Fruit fly (Drosophila melanogaster) Kc167 (cell line): Measurements from ENCODE around the gene CG14374.

Source experiments
- Myc ChIP-seq: fragments of >200 bp; optimal IDR thresholded peaks from 2 replicates; lab custom pipeline; 2017; ENCODE audit warnings: missing external identifiers
- Sin3A ChIP-seq: fragments of >200 bp; optimal IDR thresholded peaks from 2 replicates; lab custom pipeline; 2018; ENCODE audit warnings: missing external identifiers
- h ChIP-seq: fragments of >200 bp; optimal IDR thresholded peaks from 3 replicates; lab custom pipeline; 2018; ENCODE audit warnings: missing external identifiers
- insv ChIP-seq: fragments of >200 bp; optimal IDR thresholded peaks from 3 replicates; lab custom pipeline; 2018; ENCODE audit warnings: missing external identifiers
- psq ChIP-seq: fragments of >200 bp; optimal IDR thresholded peaks from 2 replicates; lab custom pipeline; 2017; ENCODE audit warnings: missing external identifiers
- ttk ChIP-seq: sonication (Bioruptor generic); optimal IDR thresholded peaks from 2 replicates; lab custom pipeline; 2017; ENCODE audit warnings: missing external identifiers

The CG14374 gene

dm6 chr3R:13397040-13397439 is at the start of gene CG14374:
Gene CG14374, minus strand, starts transcription at chr3R:13397140.
- TF ChIP-seq Sin3A, result no peak
- TF ChIP-seq insv (lab: Kevin White, UChicago), result no peak
- no peak for TF ChIP-seq Myc (lab: Kevin White, UChicago)
- no peak for TF ChIP-seq psq (lab: Kevin White, UChicago)

- TF ChIP-seq ttk (lab: Kevin White, UChicago), result no peak
- no peak for TF ChIP-seq Myc (lab: Kevin White, UChicago)
- no peak for TF ChIP-seq psq (lab: Kevin White, UChicago)
- TF ChIP-seq insv (lab: Kevin White, UChicago), result no peak
- no peak for TF ChIP-seq Sin3A
- no peak for TF ChIP-seq h (lab: Kevin White, UChicago)
These were observed 49.5 kb upstream of the CG14374 start for dm6 chr3R:13446489-13446888.

dm6 chr3R:13446048-13446447 is 49.1 kb upstream of the CG14374 start:
- TF ChIP-seq h (lab: Kevin White, UChicago), result no peak
- TF ChIP-seq ttk (lab: Kevin White, UChicago), result no peak
- TF ChIP-seq insv (lab: Kevin White, UChicago), result no peak
- no peak for TF ChIP-seq psq (lab: Kevin White, UChicago)
- TF ChIP-seq Myc (lab: Kevin White, UChicago), result no peak
- no peak for TF ChIP-seq Sin3A

- TF ChIP-seq Sin3A (no peak), psq (lab: Kevin White, UChicago) (no peak), Myc (lab: Kevin White, UChicago) (no peak), ttk (lab: Kevin White, UChicago) (no peak), insv (lab: Kevin White, UChicago) (no peak), h (lab: Kevin White, UChicago) (no peak)
These were observed 44.8 kb upstream of the CG14374 start for dm6 chr3R:13441703-13442102.

- no peak for TF ChIP-seq ttk (lab: Kevin White, UChicago)
- TF ChIP-seq psq (lab: Kevin White, UChicago), result no peak
- TF ChIP-seq Sin3A, result no peak
- no peak for TF ChIP-seq h (lab: Kevin White, UChicago)
- TF ChIP-seq insv (lab: Kevin White, UChicago), result no peak
- no peak for TF ChIP-seq Myc (lab: Kevin White, UChicago)
These were observed 38.9 kb upstream of the CG14374 start for dm6 chr3R:13435836-13436235.

dm6 chr3R:13434325-13435168 is 37.6 kb upstream of the CG14374 start, which contains the start of gene yrt:
Gene yrt, minus strand, starts transcription at chr3R:13434984.
- TF ChIP-seq insv (lab: Kevin White, UChicago) (no peak), h (lab: Kevin White, UChicago) (no peak), Sin3A (no peak), Myc (lab: Kevin White, UChicago) (no peak), ttk (lab: Kevin White, UChicago) (no peak), psq (lab: Kevin White, UChicago) (no peak)

dm6 chr3R:13433623-13434022 is 36.7 kb upstream of the CG14374 start:
- TF ChIP-seq Myc (lab: Kevin White, UChicago) (no peak), psq (lab: Kevin White, UChicago) (no peak), ttk (lab: Kevin White, UChicago) (no peak), Sin3A (no peak), insv (lab: Kevin White, UChicago) (no peak), h (lab: Kevin White, UChicago) (no peak)

dm6 chr3R:13428341-13429040 is 31.6 kb upstream of the CG14374 start:
- TF ChIP-seq Myc (lab: Kevin White, UChicago), result no peak
- no peak for TF ChIP-seq h (lab: Kevin White, UChicago)
- TF ChIP-seq psq (lab: Kevin White, UChicago), result no peak
- no peak for TF ChIP-seq Sin3A
- no peak for TF ChIP-seq ttk (lab: Kevin White, UChicago)
- TF ChIP-seq insv (lab: Kevin White, UChicago), result no peak

- no peak for TF ChIP-seq ttk (lab: Kevin White, UChicago)
- TF ChIP-seq psq (lab: Kevin White, UChicago), result no peak
- no peak for TF ChIP-seq Myc (lab: Kevin White, UChicago)
- TF ChIP-seq insv (lab: Kevin White, UChicago), result no peak
- no peak for TF ChIP-seq h (lab: Kevin White, UChicago)
- TF ChIP-seq Sin3A, result no peak
These were observed 28.6 kb upstream of the CG14374 start, which contains the start of gene Act87E for dm6 chr3R:13425470-13426033. Gene Act87E, plus strand, starts transcription at chr3R:13425983.

- TF ChIP-seq h (lab: Kevin White, UChicago) (no peak), insv (lab: Kevin White, UChicago) (no peak), Sin3A (no peak), ttk (lab: Kevin White, UChicago) (no peak), Myc (lab: Kevin White, UChicago) (no peak), psq (lab: Kevin White, UChicago) (no peak)
These were observed 25.2 kb upstream of the CG14374 start for dm6 chr3R:13422178-13422577.

- no peak for TF ChIP-seq psq (lab: Kevin White, UChicago)
- TF ChIP-seq Myc (lab: Kevin White, UChicago), result no peak
- TF ChIP-seq h (lab: Kevin White, UChicago), result no peak
- TF ChIP-seq insv (lab: Kevin White, UChicago), result no peak
- no peak for TF ChIP-seq ttk (lab: Kevin White, UChicago)
- no peak for TF ChIP-seq Sin3A
These were observed 23.0 kb upstream of the CG14374 start, which contains the start of gene Ir87a for dm6 chr3R:13419979-13420378. Gene Ir87a, plus strand, starts transcription at chr3R:13420279.
